Worm (Caenorhabditis elegans) whole organism, L4 larva: ENCODE results near the gene D1044.1.

Experiments used
- F37D6.2 ChIP-seq: sonication (generic microtip); optimal IDR thresholded peaks from 2 replicates; lab custom pipeline; 2016; ENCODE audit warnings: mild to moderate bottlenecking, missing genetic modification characterization, missing compliant biosample characterization
- T20F7.1 ChIP-seq: fragments of 200-800 bp; sonication (Bioruptor generic); optimal IDR thresholded peaks from 2 replicates; lab custom pipeline; 2018; ENCODE audit warnings: mild to moderate bottlenecking, missing genetic modification characterization, missing compliant biosample characterization
- Y5F2A.4 ChIP-seq: fragments of 200-800 bp; sonication (Bioruptor generic); optimal IDR thresholded peaks from 2 replicates; lab custom pipeline; 2018; ENCODE audit warnings: mild to moderate bottlenecking, missing genetic modification characterization, missing compliant biosample characterization
- Y75B8A.6 ChIP-seq: fragments of 200-800 bp; sonication (Bioruptor generic); IDR thresholded peaks from 2 replicates; pipeline ENCODE4 v1.3.6; 2022; ENCODE audit warnings: missing genetic modification reagents, missing genetic modification characterization, missing compliant biosample characterization
- ZK337.2 ChIP-seq: fragments of 200-800 bp; sonication (Bioruptor generic); IDR thresholded peaks from 2 replicates; pipeline ENCODE4 v1.3.6; 2022; ENCODE audit warnings: missing genetic modification reagents, missing genetic modification characterization, missing compliant biosample characterization
- arid-1 ChIP-seq: fragments of 200-800 bp; sonication (Bioruptor generic); conservative IDR thresholded peaks from 2 replicates; pipeline ENCODE4 v1.3.6; 2022; ENCODE audit warnings: missing genetic modification reagents, missing genetic modification characterization, missing compliant biosample characterization
- ceh-20 ChIP-seq: fragments of 200-800 bp; sonication (Bioruptor generic); IDR thresholded peaks from 2 replicates; pipeline ENCODE4 v1.3.6; 2022; ENCODE audit warnings: missing genetic modification reagents, missing genetic modification characterization, missing compliant biosample characterization
- ces-1 ChIP-seq: fragments of 150-350 bp; sonication (generic microtip); optimal IDR thresholded peaks from 4 replicates; lab custom pipeline; 2014; ENCODE audit warnings: missing biosample characterization, missing genetic modification reagents, missing genetic modification characterization
- ctbp-1 ChIP-seq: fragments of 200-800 bp; sonication (Bioruptor generic); IDR thresholded peaks from 2 replicates; pipeline ENCODE4 v1.3.6; 2022; ENCODE audit warnings: missing genetic modification reagents, missing genetic modification characterization, missing compliant biosample characterization
- daf-12 ChIP-seq: fragments of 150-350 bp; optimal IDR thresholded peaks from 2 replicates; lab custom pipeline; 2014; ENCODE audit warnings: missing biosample characterization, missing genetic modification reagents, missing genetic modification characterization
- daf-16 ChIP-seq, 3 experiments: sonication (generic microtip); optimal IDR thresholded peaks; 2 replicates each; lab custom pipeline; 2016 to 2017; ENCODE audit warnings: missing genetic modification characterization in 3 of 3, missing genetic modification reagents in 3 of 3, mild to moderate bottlenecking in 2 of 3, missing compliant biosample characterization in 2 of 3, missing biosample characterization in 1 of 3, moderate library complexity in 1 of 3
- dmd-6 ChIP-seq: fragments of 200-800 bp; sonication (Bioruptor generic); IDR thresholded peaks from 2 replicates; pipeline ENCODE4 v1.3.6; 2022; ENCODE audit warnings: missing genetic modification reagents, missing genetic modification characterization, missing compliant biosample characterization
- dpl-1 ChIP-seq: fragments of 150-350 bp; optimal IDR thresholded peaks from 2 replicates; lab custom pipeline; 2014; ENCODE audit warnings: missing biosample characterization, missing genetic modification reagents, missing genetic modification characterization
- duxl-1 ChIP-seq: sonication (generic microtip); optimal IDR thresholded peaks from 2 replicates; lab custom pipeline; 2016; ENCODE audit warnings: mild to moderate bottlenecking, missing genetic modification characterization, moderate library complexity, missing compliant biosample characterization; ENCODE audit not compliant: poor library complexity
- dve-1 ChIP-seq: sonication (generic microtip); optimal IDR thresholded peaks from 2 replicates; lab custom pipeline; 2017; ENCODE audit warnings: antibody characterized with exemption, mild to moderate bottlenecking, missing genetic modification characterization, missing compliant biosample characterization; ENCODE audit not compliant: insufficient read depth
- egl-43 ChIP-seq: fragments of 200-800 bp; sonication (Bioruptor generic); IDR thresholded peaks from 2 replicates; pipeline ENCODE4 v1.3.6; 2022; ENCODE audit warnings: missing genetic modification reagents, missing genetic modification characterization, missing compliant biosample characterization
- hlh-11 ChIP-seq: fragments of 200-800 bp; sonication (Bioruptor generic); optimal IDR thresholded peaks from 2 replicates; lab custom pipeline; 2018; ENCODE audit warnings: mild to moderate bottlenecking, missing genetic modification characterization, missing compliant biosample characterization
- hlh-30 ChIP-seq: sonication (generic microtip); optimal IDR thresholded peaks from 2 replicates; lab custom pipeline; 2017; ENCODE audit warnings: antibody characterized with exemption, mild to moderate bottlenecking, missing genetic modification characterization, missing compliant biosample characterization; ENCODE audit not compliant: insufficient read depth
- jun-1 ChIP-seq: fragments of 150-350 bp; optimal IDR thresholded peaks from 2 replicates; lab custom pipeline; 2014; ENCODE audit warnings: missing biosample characterization, missing genetic modification reagents, missing genetic modification characterization
- lin-1 ChIP-seq: fragments of 200-800 bp; sonication (Bioruptor generic); IDR thresholded peaks from 2 replicates; pipeline ENCODE4 v1.3.6; 2022; ENCODE audit warnings: missing genetic modification reagents, missing genetic modification characterization, missing compliant biosample characterization
- lin-38 ChIP-seq: fragments of 200-800 bp; sonication (Bioruptor generic); IDR thresholded peaks from 2 replicates; pipeline ENCODE4 v1.3.6; 2022; ENCODE audit warnings: missing genetic modification reagents, missing genetic modification characterization, missing compliant biosample characterization
- lin-39 ChIP-seq: fragments of 150-350 bp; optimal IDR thresholded peaks from 2 replicates; lab custom pipeline; 2014; ENCODE audit warnings: missing biosample characterization, missing genetic modification reagents, missing genetic modification characterization
- lir-3 ChIP-seq: sonication (generic microtip); optimal IDR thresholded peaks from 2 replicates; lab custom pipeline; 2016; ENCODE audit warnings: mild to moderate bottlenecking, missing genetic modification characterization, missing compliant biosample characterization
- lsy-2 ChIP-seq, 2 experiments: fragments of 150-350 bp in 1 of 2; sonication (generic microtip) in 1 of 2; optimal IDR thresholded peaks; 2 replicates each; lab custom pipeline; 2014 to 2017; ENCODE audit warnings: missing biosample characterization in 2 of 2, missing genetic modification characterization in 2 of 2
- madf-9 ChIP-seq: fragments of 200-800 bp; sonication (Bioruptor generic); conservative IDR thresholded peaks from 2 replicates; pipeline ENCODE4 v1.3.6; 2022; ENCODE audit warnings: missing genetic modification reagents, missing genetic modification characterization, missing compliant biosample characterization
- mdl-1 ChIP-seq, 2 experiments: fragments of 150-350 bp in 1 of 2; sonication (generic microtip) in 1 of 2; optimal IDR thresholded peaks; 2 replicates each; lab custom pipeline; 2014 to 2017; ENCODE audit warnings: missing biosample characterization in 2 of 2, missing genetic modification characterization in 2 of 2
- mdt-29 ChIP-seq: fragments of 200-800 bp; sonication (Bioruptor generic); IDR thresholded peaks from 2 replicates; pipeline ENCODE4 v1.3.6; 2022; ENCODE audit warnings: missing genetic modification reagents, missing genetic modification characterization, missing compliant biosample characterization
- mep-1 ChIP-seq: fragments of 150-350 bp; sonication (generic microtip); optimal IDR thresholded peaks from 3 replicates; lab custom pipeline; 2014; ENCODE audit warnings: missing biosample characterization, missing genetic modification characterization
- mes-2 ChIP-seq: sonication (generic microtip); optimal IDR thresholded peaks from 2 replicates; lab custom pipeline; 2016; ENCODE audit warnings: missing genotype, mild to moderate bottlenecking, missing genetic modification characterization, missing compliant biosample characterization; ENCODE audit not compliant: poor library complexity, severe bottlenecking
- nhr-102 ChIP-seq: sonication (generic microtip); optimal IDR thresholded peaks from 2 replicates; lab custom pipeline; 2016; ENCODE audit warnings: mild to moderate bottlenecking, missing genetic modification characterization, moderate library complexity, missing compliant biosample characterization
- nhr-11 ChIP-seq: fragments of 150-350 bp; optimal IDR thresholded peaks from 2 replicates; lab custom pipeline; 2014; ENCODE audit warnings: missing biosample characterization, missing genetic modification characterization
- nhr-28 ChIP-seq: fragments of 150-350 bp; optimal IDR thresholded peaks from 2 replicates; lab custom pipeline; 2014; ENCODE audit warnings: missing biosample characterization, missing genetic modification characterization
- nhr-41 ChIP-seq: fragments of 200-800 bp; sonication (Bioruptor generic); IDR thresholded peaks from 2 replicates; pipeline ENCODE4 v1.3.6; 2022; ENCODE audit warnings: missing genetic modification reagents, missing genetic modification characterization, missing compliant biosample characterization
- nhr-42 ChIP-seq: fragments of 200-800 bp; sonication (Bioruptor generic); IDR thresholded peaks from 2 replicates; pipeline ENCODE4 v1.3.6; 2022; ENCODE audit warnings: missing genetic modification characterization, missing compliant biosample characterization
- nhr-48 ChIP-seq: sonication (generic microtip); optimal IDR thresholded peaks from 2 replicates; lab custom pipeline; 2016; ENCODE audit warnings: mild to moderate bottlenecking, missing genetic modification characterization, missing compliant biosample characterization
- nhr-77 ChIP-seq: fragments of 150-350 bp; optimal IDR thresholded peaks from 2 replicates; lab custom pipeline; 2014; ENCODE audit warnings: missing biosample characterization, missing genetic modification characterization
- pha-4 ChIP-seq, 2 experiments: fragments of 150-350 bp in 1 of 2; fragments of 200-800 bp in 1 of 2; sonication (Bioruptor generic) in 1 of 2; IDR thresholded peaks in 1 of 2; optimal IDR thresholded peaks in 1 of 2; 2 replicates each; pipeline versions ENCODE4 v1.3.6 to Lab custom; 2014 to 2022; ENCODE audit warnings: missing genetic modification characterization in 2 of 2, missing genetic modification reagents in 2 of 2, missing biosample characterization in 1 of 2, missing compliant biosample characterization in 1 of 2
- php-3 ChIP-seq: fragments of 200-800 bp; sonication (Bioruptor generic); IDR thresholded peaks from 2 replicates; pipeline ENCODE4 v1.3.6; 2022; ENCODE audit warnings: missing genetic modification reagents, missing genetic modification characterization, missing compliant biosample characterization
- spr-1 ChIP-seq: sonication (generic microtip); optimal IDR thresholded peaks from 2 replicates; lab custom pipeline; 2016; ENCODE audit warnings: mild to moderate bottlenecking, missing genetic modification characterization, missing compliant biosample characterization
- tra-1 ChIP-seq: fragments of 200-800 bp; sonication (Bioruptor generic); IDR thresholded peaks from 2 replicates; pipeline ENCODE4 v1.3.6; 2022; ENCODE audit warnings: missing genetic modification reagents, missing genetic modification characterization, missing compliant biosample characterization
- unc-130 ChIP-seq: sonication (generic microtip); optimal IDR thresholded peaks from 2 replicates; lab custom pipeline; 2016; ENCODE audit warnings: missing genetic modification reagents, missing genetic modification characterization, missing compliant biosample characterization
- unc-62 ChIP-seq, 3 experiments: fragments of 150-350 bp in 1 of 3; sonication (generic microtip); optimal IDR thresholded peaks in 2 of 3; peaks in 1 of 3; 1 replicate in 1 of 3; 2 replicates in 2 of 3; lab custom pipeline; 2014 to 2017; ENCODE audit warnings: missing biosample characterization in 3 of 3, missing genetic modification characterization in 3 of 3, missing genetic modification reagents in 3 of 3, missing genotype in 1 of 3

The D1044.1 gene

ce11 chrIII:5553098-5553497 is 9.0 kb downstream of the D1044.1 start:
- TF ChIP-seq dve-1 (peak; percentile 93), nhr-41 (GFP tag; lab: Robert Waterston, UW) (no peak), lsy-2 (tag; optimal IDR thresholded peaks at IDR 0.05; lab: Kevin White, UChicago) (peak in 1 of 2 experiments; percentile 29), mdl-1 (tag; optimal IDR thresholded peaks at IDR 0.05; lab: Kevin White, UChicago) (peak in 1 of 2 experiments; percentile 5), unc-62 (GFP tag; optimal IDR thresholded peaks at IDR 0.05 in 1 of 2; lab: Kevin White, UChicago) (peak; percentile 5 to 26), unc-62 (tag; optimal IDR thresholded peaks at IDR 0.05; lab: Kevin White, UChicago) (no peak), Y5F2A.4 (GFP tag; lab: Kevin White, UChicago) (no peak), jun-1 (no peak), mep-1 (peak; percentile 40), lin-1 (GFP tag; lab: Robert Waterston, UW) (peak; percentile 71; the same call in 1 of the 2 replicates), nhr-77 (peak; percentile 55), hlh-11 (tag; lab: Kevin White, UChicago) (peak; percentile 77), daf-16 (GFP tag; optimal IDR thresholded peaks at IDR 0.05; lab: Kevin White, UChicago) (peak in 1 of 2 experiments; percentile 91), daf-16 (tag; optimal IDR thresholded peaks at IDR 0.05; lab: Kevin White, UChicago) (peak; percentile 92), pha-4 (GFP tag; IDR thresholded peaks at IDR 0.05; lab: Robert Waterston, UW) (0 out of 2 replicates have a peak, but pooled peaks have one; percentile 23), pha-4 (tag; optimal IDR thresholded peaks at IDR 0.05; lab: Kevin White, UChicago) (no peak), dpl-1 (GFP tag; lab: Kevin White, UChicago) (no peak), nhr-48 (peak; percentile 27), ctbp-1 (GFP tag; lab: Robert Waterston, UW) (no peak), nhr-28 (peak; percentile 70), lin-38 (GFP tag; lab: Robert Waterston, UW) (peak; percentile 28; the same call in 1 of the 2 replicates), mdt-29 (GFP tag; lab: Robert Waterston, UW) (peak; percentile 80; the same call in 1 of the 2 replicates), Y75B8A.6 (GFP tag; lab: Robert Waterston, UW) (0 out of 2 replicates have a peak, but pooled peaks have one; percentile 42), mes-2 (tag; lab: Kevin White, UChicago) (peak; percentile 16), nhr-42 (0 out of 2 replicates have a peak, but pooled peaks have one; percentile 13), dmd-6 (GFP tag; lab: Robert Waterston, UW) (peak; percentile 89), nhr-102 (peak; percentile 64), lir-3 (no peak), php-3 (GFP tag; lab: Robert Waterston, UW) (peak; percentile 84), ceh-20 (peak; percentile 31; the same call in 1 of the 2 replicates), tra-1 (GFP tag; lab: Robert Waterston, UW) (peak; percentile 72), hlh-30 (tag; lab: Kevin White, UChicago) (peak; percentile 44)
- TF ChIP-seq, all 104 proteins: peak for 23

ce11 chrIII:5554884-5555500 is 10.9 kb downstream of the D1044.1 start, which contains the start of the genes nmad-1 and hach-1:
Gene nmad-1, minus strand, starts transcription at chrIII:5554934.
Gene hach-1, plus strand, starts transcription at chrIII:5555450.
- TF ChIP-seq php-3 (GFP tag; lab: Robert Waterston, UW) (0 out of 2 replicates have a peak, but pooled peaks have one; percentile 46), nhr-28 (peak; percentile 27), madf-9 (GFP tag; lab: Robert Waterston, UW) (0 out of 2 replicates have a peak, but pooled peaks have one; percentile 34), unc-130 (GFP tag; lab: Kevin White, UChicago) (peak; percentile 53), nhr-77 (peak; percentile 14), nhr-11 (tag; lab: Kevin White, UChicago) (no peak), duxl-1 (tag; lab: Kevin White, UChicago) (peak; percentile 89), egl-43 (GFP tag; lab: Robert Waterston, UW) (0 out of 2 replicates have a peak, but pooled peaks have one; percentile 57), nhr-42 (0 out of 2 replicates have a peak, but pooled peaks have one; percentile 46), F37D6.2 (tag; lab: Kevin White, UChicago) (peak; percentile 26), lin-1 (GFP tag; lab: Robert Waterston, UW) (peak; percentile 64; the same call in 1 of the 2 replicates), nhr-41 (GFP tag; lab: Robert Waterston, UW) (no peak), ctbp-1 (GFP tag; lab: Robert Waterston, UW) (peak; percentile 58), hlh-11 (tag; lab: Kevin White, UChicago) (peak; percentile 67), lin-38 (GFP tag; lab: Robert Waterston, UW) (peak; percentile 79), spr-1 (tag; lab: Kevin White, UChicago) (peak; percentile 34), nhr-48 (peak; percentile 69), arid-1 (GFP tag; lab: Robert Waterston, UW) (0 out of 2 replicates have a peak, but pooled peaks have one; percentile 47), ces-1 (GFP tag; lab: Kevin White, UChicago) (peak; percentile 82), pha-4 (GFP tag; IDR thresholded peaks at IDR 0.05; lab: Robert Waterston, UW) (peak; percentile 87), pha-4 (tag; optimal IDR thresholded peaks at IDR 0.05; lab: Kevin White, UChicago) (no peak), T20F7.1 (GFP tag; lab: Kevin White, UChicago) (peak; percentile 64), daf-12 (tag; lab: Kevin White, UChicago) (no peak), Y75B8A.6 (GFP tag; lab: Robert Waterston, UW) (no peak), lin-39 (tag; lab: Kevin White, UChicago) (no peak), dpl-1 (GFP tag; lab: Kevin White, UChicago) (peak; percentile 76), ZK337.2 (GFP tag; lab: Robert Waterston, UW) (no peak)
